Worm (Caenorhabditis elegans) whole organism, L1 larva: ENCODE data around the gene R10H10.7.
A peak's percentile ranks its signal among the peaks of the same experiment; 100 is the strongest.

Experiments
- alr-1 ChIP-seq: fragments of 200-800 bp; sonication (Bioruptor generic); optimal IDR thresholded peaks from 2 replicates; lab custom pipeline; 2018; ENCODE audit warnings: borderline replicate concordance, mild to moderate bottlenecking, missing genetic modification characterization, missing compliant biosample characterization
- ama-1 ChIP-seq: fragments of 150-350 bp; optimal IDR thresholded peaks from 2 replicates; lab custom pipeline; 2014
- blmp-1 ChIP-seq: fragments of 150-350 bp; optimal IDR thresholded peaks from 2 replicates; lab custom pipeline; 2014; ENCODE audit warnings: missing biosample characterization, missing genetic modification characterization
- ceh-8 ChIP-seq: fragments of 200-800 bp; sonication (Bioruptor generic); optimal IDR thresholded peaks from 2 replicates; lab custom pipeline; 2018; ENCODE audit warnings: mild to moderate bottlenecking, missing genetic modification characterization, moderate library complexity, missing compliant biosample characterization
- ceh-82 ChIP-seq, 3 experiments: fragments of 150-350 bp in 1 of 3; sonication (generic microtip) in 2 of 3; optimal IDR thresholded peaks; 2 replicates each; lab custom pipeline; 2014 to 2017; ENCODE audit warnings: missing biosample characterization in 3 of 3, missing genetic modification characterization in 3 of 3
- ces-1 ChIP-seq: fragments of 150-350 bp; optimal IDR thresholded peaks from 2 replicates; lab custom pipeline; 2014; ENCODE audit warnings: missing biosample characterization, missing genetic modification reagents, missing genetic modification characterization
- dpl-1 ChIP-seq, 3 experiments: fragments of 150-350 bp in 2 of 3; sonication (generic microtip) in 1 of 3; optimal IDR thresholded peaks; 2 replicates each; lab custom pipeline; 2014 to 2017; ENCODE audit warnings: missing biosample characterization in 3 of 3, missing genetic modification characterization in 3 of 3, missing genetic modification reagents in 3 of 3
- dsc-1 ChIP-seq: sonication (generic microtip); optimal IDR thresholded peaks from 2 replicates; lab custom pipeline; 2016; ENCODE audit warnings: mild to moderate bottlenecking, missing genetic modification characterization, missing compliant biosample characterization
- efl-1 ChIP-seq, 4 experiments: fragments of 150-350 bp; optimal IDR thresholded peaks in 3 of 4; peaks in 1 of 4; 1 replicate in 1 of 4; 2 replicates in 3 of 4; lab custom pipeline; 2014; ENCODE audit warnings: missing biosample characterization in 2 of 4, missing genetic modification characterization in 2 of 4, missing genetic modification reagents in 2 of 4
- egl-13 ChIP-seq: sonication (generic microtip); optimal IDR thresholded peaks from 2 replicates; lab custom pipeline; 2016; ENCODE audit warnings: missing genotype, missing genetic modification reagents, missing genetic modification characterization, missing compliant biosample characterization
- elt-2 ChIP-seq: sonication (generic microtip); optimal IDR thresholded peaks from 2 replicates; lab custom pipeline; 2016; ENCODE audit warnings: missing genetic modification characterization, mild to moderate bottlenecking, inconsistent platforms, missing compliant biosample characterization, missing genetic modification reagents
- fkh-10 ChIP-seq: sonication (generic microtip); optimal IDR thresholded peaks from 2 replicates; lab custom pipeline; 2017; ENCODE audit warnings: missing biosample characterization, missing genetic modification reagents, missing genetic modification characterization
- fkh-4 ChIP-seq: sonication (generic microtip); optimal IDR thresholded peaks from 2 replicates; lab custom pipeline; 2016; ENCODE audit warnings: missing compliant biosample characterization, missing genetic modification characterization, borderline replicate concordance
- fkh-8 ChIP-seq: sonication (generic microtip); optimal IDR thresholded peaks from 2 replicates; lab custom pipeline; 2016; ENCODE audit warnings: mild to moderate bottlenecking, missing genetic modification characterization, missing compliant biosample characterization
- fos-1 ChIP-seq: fragments of 150-350 bp; optimal IDR thresholded peaks from 2 replicates; lab custom pipeline; 2014; ENCODE audit warnings: missing biosample characterization, missing genetic modification characterization
- grh-1 ChIP-seq: fragments of 200-800 bp; sonication (Bioruptor generic); IDR thresholded peaks from 2 replicates; pipeline ENCODE4 v1.3.6; 2022; ENCODE audit warnings: missing genetic modification reagents, missing genetic modification characterization, missing compliant biosample characterization
- hlh-4 ChIP-seq: sonication (generic microtip); optimal IDR thresholded peaks from 2 replicates; lab custom pipeline; 2016; ENCODE audit warnings: mild to moderate bottlenecking, missing genetic modification characterization, missing compliant biosample characterization
- irx-1 ChIP-seq: sonication (generic microtip); optimal IDR thresholded peaks from 2 replicates; lab custom pipeline; 2016; ENCODE audit warnings: missing genetic modification characterization, missing compliant biosample characterization
- isw-1 ChIP-seq: fragments of 200-800 bp; sonication (Bioruptor generic); IDR thresholded peaks from 2 replicates; pipeline ENCODE4 v1.3.6; 2022; ENCODE audit warnings: missing genetic modification characterization, missing compliant biosample characterization
- lin-14 ChIP-seq: fragments of 200-800 bp; sonication (Bioruptor generic); optimal IDR thresholded peaks from 2 replicates; lab custom pipeline; 2018; ENCODE audit warnings: mild to moderate bottlenecking, missing genetic modification characterization, moderate library complexity, missing compliant biosample characterization
- lin-15B ChIP-seq: fragments of 150-350 bp; sonication (generic microtip); optimal IDR thresholded peaks from 3 replicates; lab custom pipeline; 2014; ENCODE audit warnings: missing biosample characterization, missing genetic modification characterization
- lin-39 ChIP-seq: fragments of 150-350 bp; optimal IDR thresholded peaks from 2 replicates; lab custom pipeline; 2014; ENCODE audit warnings: missing biosample characterization, missing genetic modification reagents, missing genetic modification characterization
- lir-3 ChIP-seq: sonication (generic microtip); optimal IDR thresholded peaks from 2 replicates; lab custom pipeline; 2016; ENCODE audit warnings: mild to moderate bottlenecking, missing genetic modification characterization, moderate library complexity, missing compliant biosample characterization; ENCODE audit not compliant: poor library complexity
- lsy-2 ChIP-seq, 2 experiments: fragments of 150-350 bp; optimal IDR thresholded peaks; 2 replicates each; lab custom pipeline; 2014; ENCODE audit warnings: missing biosample characterization in 2 of 2, missing genetic modification characterization in 2 of 2
- mab-9 ChIP-seq: fragments of 200-800 bp; sonication (Bioruptor generic); IDR thresholded peaks from 2 replicates; pipeline ENCODE4 v1.3.6; 2022; ENCODE audit warnings: missing genetic modification reagents, missing genetic modification characterization, missing compliant biosample characterization
- nhr-11 ChIP-seq: fragments of 150-350 bp; optimal IDR thresholded peaks from 2 replicates; lab custom pipeline; 2014; ENCODE audit warnings: missing biosample characterization, missing genetic modification characterization
- nhr-12 ChIP-seq: sonication (generic microtip); optimal IDR thresholded peaks from 2 replicates; lab custom pipeline; 2017; ENCODE audit warnings: missing biosample characterization, missing genetic modification characterization
- nhr-19 ChIP-seq: fragments of 200-800 bp; sonication (Bioruptor generic); conservative IDR thresholded peaks from 2 replicates; pipeline ENCODE4 v1.3.6; 2022; ENCODE audit warnings: missing genetic modification characterization, missing compliant biosample characterization
- nhr-20 ChIP-seq: sonication (generic microtip); optimal IDR thresholded peaks from 2 replicates; lab custom pipeline; 2016; ENCODE audit warnings: mild to moderate bottlenecking, missing genetic modification characterization, missing compliant biosample characterization
- nhr-47 ChIP-seq: sonication (generic microtip); optimal IDR thresholded peaks from 2 replicates; lab custom pipeline; 2016; ENCODE audit warnings: mild to moderate bottlenecking, missing genetic modification characterization, moderate library complexity, missing compliant biosample characterization
- nhr-71 ChIP-seq: sonication (generic microtip); optimal IDR thresholded peaks from 2 replicates; lab custom pipeline; 2016; ENCODE audit warnings: mild to moderate bottlenecking, missing genetic modification characterization, moderate library complexity, missing compliant biosample characterization
- nhr-77 ChIP-seq: fragments of 150-350 bp; optimal IDR thresholded peaks from 2 replicates; lab custom pipeline; 2014; ENCODE audit warnings: missing biosample characterization, missing genetic modification characterization
- nhr-85 ChIP-seq: sonication (generic microtip); peaks from one replicate; lab custom pipeline; 2016; ENCODE audit warnings: missing genetic modification characterization, inconsistent platforms, missing compliant biosample characterization
- nhr-90 ChIP-seq: sonication (generic microtip); optimal IDR thresholded peaks from 2 replicates; lab custom pipeline; 2016; ENCODE audit warnings: mild to moderate bottlenecking, missing genetic modification characterization, missing compliant biosample characterization; ENCODE audit not compliant: poor library complexity
- pqm-1 ChIP-seq: sonication (generic microtip); optimal IDR thresholded peaks from 3 replicates; lab custom pipeline; 2017; ENCODE audit warnings: missing biosample characterization, missing genetic modification characterization
- skn-1 ChIP-seq: fragments of 150-350 bp; optimal IDR thresholded peaks from 2 replicates; lab custom pipeline; 2014; ENCODE audit warnings: missing biosample characterization, missing genetic modification characterization
- snpc-4 ChIP-seq: fragments of 150-350 bp; optimal IDR thresholded peaks from 2 replicates; lab custom pipeline; 2014; ENCODE audit warnings: missing biosample characterization, missing genetic modification characterization
- sptf-1 ChIP-seq: fragments of 150-350 bp; optimal IDR thresholded peaks from 2 replicates; lab custom pipeline; 2014; ENCODE audit warnings: missing biosample characterization, missing genetic modification characterization
- sup-37 ChIP-seq: fragments of 200-800 bp; sonication (Bioruptor generic); optimal IDR thresholded peaks from 2 replicates; lab custom pipeline; 2018; ENCODE audit warnings: mild to moderate bottlenecking, missing genetic modification characterization, missing compliant biosample characterization
- tbx-2 ChIP-seq: sonication (generic microtip); optimal IDR thresholded peaks from 2 replicates; lab custom pipeline; 2016; ENCODE audit warnings: missing genetic modification characterization, missing compliant biosample characterization
- tlp-1 ChIP-seq: fragments of 150-350 bp; optimal IDR thresholded peaks from 2 replicates; lab custom pipeline; 2014; ENCODE audit warnings: missing biosample characterization, missing genetic modification characterization
- unc-130 ChIP-seq: fragments of 150-350 bp; optimal IDR thresholded peaks from 2 replicates; lab custom pipeline; 2017; ENCODE audit warnings: missing biosample characterization, missing genetic modification characterization, inconsistent platforms
- unc-30 ChIP-seq: sonication (generic microtip); optimal IDR thresholded peaks from 2 replicates; lab custom pipeline; 2017; ENCODE audit warnings: missing biosample characterization, missing genetic modification characterization
- unc-86 ChIP-seq: sonication (generic microtip); optimal IDR thresholded peaks from 2 replicates; lab custom pipeline; 2016; ENCODE audit warnings: missing genetic modification characterization, missing compliant biosample characterization
- zag-1 ChIP-seq: fragments of 150-350 bp; optimal IDR thresholded peaks from 2 replicates; lab custom pipeline; 2014; ENCODE audit warnings: missing biosample characterization, missing genetic modification characterization
- zip-4 ChIP-seq: fragments of 200-800 bp; sonication (Bioruptor generic); optimal IDR thresholded peaks from 2 replicates; lab custom pipeline; 2018; ENCODE audit warnings: mild to moderate bottlenecking, missing genetic modification characterization, moderate library complexity, missing compliant biosample characterization
- ztf-4 ChIP-seq: fragments of 150-350 bp; optimal IDR thresholded peaks from 2 replicates; lab custom pipeline; 2014; ENCODE audit warnings: missing biosample characterization, missing genetic modification characterization

Gene R10H10.7

DNA sequence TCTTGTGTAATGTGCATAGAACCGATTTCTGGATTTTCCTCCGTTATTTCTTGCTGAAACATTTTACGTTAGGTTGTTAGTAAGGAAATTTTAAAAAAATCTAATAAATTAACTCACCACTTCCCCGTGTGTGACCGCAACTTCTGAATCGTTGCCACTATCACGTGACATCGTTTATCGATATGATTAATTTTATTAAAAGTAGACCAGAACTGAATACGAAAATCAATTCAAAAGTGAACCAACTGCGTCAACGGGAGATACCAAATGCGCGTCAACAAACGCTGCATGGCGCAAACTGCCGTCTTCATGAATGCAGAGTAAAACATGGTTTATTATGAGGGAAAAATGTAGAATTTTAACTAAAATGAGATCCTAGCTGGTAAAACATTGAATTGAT is 47.7 kb downstream of the R10H10.7 start, which contains the start of gene sir-2.1 (continued):
- no peak for TF ChIP-seq nhr-85 (tag; lab: Kevin White, UChicago)
- TF ChIP-seq efl-1 (optimal IDR thresholded peaks at IDR 0.05; lab: Kevin White, UChicago), result peak; percentile 59 to 63
- TF ChIP-seq efl-1 (GFP tag; optimal IDR thresholded peaks at IDR 0.05 in 1 of 2; lab: Kevin White, UChicago), result peak; percentile 59 to 96
- TF ChIP-seq unc-130 (tag; lab: Kevin White, UChicago), result peak; percentile 7
- TF ChIP-seq tbx-2 (tag; lab: Kevin White, UChicago), result peak; percentile 68
- TF ChIP-seq fkh-10 (GFP tag; lab: Kevin White, UChicago), result no peak
- no peak for TF ChIP-seq nhr-77
- TF ChIP-seq mab-9, result no peak
- TF ChIP-seq unc-30 (tag; lab: Kevin White, UChicago), result no peak
- TF ChIP-seq ceh-8 (GFP tag; lab: Kevin White, UChicago), result no peak
- no peak for TF ChIP-seq alr-1
- no peak for TF ChIP-seq nhr-12 (tag; lab: Kevin White, UChicago)
- TF ChIP-seq pqm-1 (tag; lab: Kevin White, UChicago), result no peak
- TF ChIP-seq snpc-4 (tag; lab: Kevin White, UChicago), result peak; percentile 24
- peak; percentile 66 to 69 for TF ChIP-seq lsy-2 (tag; optimal IDR thresholded peaks at IDR 0.05; lab: Kevin White, UChicago)
- TF ChIP-seq grh-1 (GFP tag; lab: Robert Waterston, UW), result no peak
- TF ChIP-seq zip-4 (GFP tag; lab: Kevin White, UChicago), result no peak
- TF ChIP-seq irx-1 (tag; lab: Kevin White, UChicago), result no peak
- TF ChIP-seq lir-3 (tag; lab: Kevin White, UChicago), result no peak
- no peak for TF ChIP-seq sup-37 (GFP tag; lab: Kevin White, UChicago)
- no peak for TF ChIP-seq zag-1
- TF ChIP-seq nhr-90 (tag; lab: Kevin White, UChicago), result peak; percentile 60
- TF ChIP-seq nhr-20 (tag; lab: Kevin White, UChicago), result peak; percentile 49
- no peak for TF ChIP-seq hlh-4
- TF ChIP-seq ama-1 (lab: Kevin White, UChicago), result no peak
- no peak for TF ChIP-seq lin-14 (GFP tag; lab: Kevin White, UChicago)
- no peak for TF ChIP-seq sptf-1
- no peak for TF ChIP-seq ztf-4 (tag; lab: Kevin White, UChicago)
- peak; percentile 9 to 38 (median 19) for TF ChIP-seq ceh-82 (tag; optimal IDR thresholded peaks at IDR 0.05; lab: Kevin White, UChicago)
- TF ChIP-seq fkh-4 (tag; lab: Kevin White, UChicago), result no peak
- no peak for TF ChIP-seq fkh-8 (tag; lab: Kevin White, UChicago)
- TF ChIP-seq nhr-11 (tag; lab: Kevin White, UChicago), result no peak
- TF ChIP-seq nhr-47 (tag; lab: Kevin White, UChicago), result peak; percentile 74
- peak; percentile 36 to 66 (median 62) for TF ChIP-seq dpl-1 (GFP tag; optimal IDR thresholded peaks at IDR 0.05; lab: Kevin White, UChicago)
- TF ChIP-seq lin-39, result no peak
- peak; percentile 58 for TF ChIP-seq unc-86 (tag; lab: Kevin White, UChicago)
- TF ChIP-seq nhr-71 (tag; lab: Kevin White, UChicago), result peak; percentile 75
- peak; percentile 58 for TF ChIP-seq dsc-1
- peak; percentile 44 for TF ChIP-seq elt-2
- TF ChIP-seq skn-1 (tag; lab: Kevin White, UChicago), result peak; percentile 19
- peak; percentile 4 for TF ChIP-seq egl-13 (tag; lab: Kevin White, UChicago)
- TF ChIP-seq tlp-1 (tag; lab: Kevin White, UChicago), result no peak
- TF ChIP-seq fos-1 (tag; lab: Kevin White, UChicago), result no peak
- TF ChIP-seq nhr-19 (GFP tag; lab: Robert Waterston, UW), result peak; percentile 45
- TF ChIP-seq isw-1 (GFP tag; lab: Robert Waterston, UW), result peak; percentile 30; the same call in 1 of the 2 replicates
- no peak for TF ChIP-seq lin-15B (tag; lab: Kevin White, UChicago)
- no peak for TF ChIP-seq ces-1 (GFP tag; lab: Kevin White, UChicago)
- TF ChIP-seq blmp-1, result peak; percentile 51
